Fruit fly (Drosophila melanogaster) whole organism, wandering third instar larva: ENCODE results near the gene cup.

Experiments
- Abd-B ChIP-seq: fragments of >200 bp; optimal IDR thresholded peaks from 2 replicates; lab custom pipeline; 2017; ENCODE audit warnings: missing biosample characterization, missing genetic modification characterization
- CrebA ChIP-seq: fragments of 200-800 bp; sonication (Bioruptor generic); optimal IDR thresholded peaks from 2 replicates; lab custom pipeline; 2016; ENCODE audit warnings: missing biosample characterization, mild to moderate bottlenecking, missing genetic modification characterization, borderline replicate concordance
- Dif ChIP-seq: fragments of 200-275, 200-300 bp; sonication (Bioruptor generic); optimal IDR thresholded peaks from 2 replicates; lab custom pipeline; 2018; ENCODE audit warnings: missing biosample characterization, missing genetic modification characterization; ENCODE audit not compliant: partially characterized antibody
- GATAd ChIP-seq: sonication (Bioruptor generic); optimal IDR thresholded peaks from 2 replicates; lab custom pipeline; 2016; ENCODE audit warnings: missing biosample characterization, missing genetic modification characterization
- HLH106 ChIP-seq: fragments of 200-800 bp; optimal IDR thresholded peaks from 3 replicates; lab custom pipeline; 2019; ENCODE audit warnings: missing biosample characterization, mild to moderate bottlenecking, missing genetic modification characterization, moderate library complexity
- Hnf4 ChIP-seq: fragments of 200-800 bp; sonication (Bioruptor generic); optimal IDR thresholded peaks from 2 replicates; lab custom pipeline; 2016; ENCODE audit warnings: missing biosample characterization, mild to moderate bottlenecking, missing genetic modification characterization
- Hr78 ChIP-seq: fragments of >200 bp; optimal IDR thresholded peaks from 2 replicates; lab custom pipeline; 2017; ENCODE audit warnings: missing biosample characterization, missing genetic modification characterization
- Hr83 ChIP-seq: fragments of 200-300 bp; sonication (Bioruptor generic); optimal IDR thresholded peaks from 2 replicates; lab custom pipeline; 2016; ENCODE audit warnings: missing biosample characterization, mild to moderate bottlenecking, missing genetic modification characterization, moderate library complexity; ENCODE audit not compliant: poor library complexity, severe bottlenecking
- Jra ChIP-seq: sonication (Bioruptor generic); optimal IDR thresholded peaks from 2 replicates; lab custom pipeline; 2016; ENCODE audit warnings: missing biosample characterization, missing genetic modification characterization
- Myc ChIP-seq: fragments of >200 bp; optimal IDR thresholded peaks from 2 replicates; lab custom pipeline; 2017
- OdsH ChIP-seq: fragments of 200-800 bp; sonication (Bioruptor generic); optimal IDR thresholded peaks from 2 replicates; lab custom pipeline; 2016; ENCODE audit warnings: missing biosample characterization, mild to moderate bottlenecking, missing genetic modification characterization
- Rel ChIP-seq, 2 experiments: fragments of 200-800 bp; sonication (Bioruptor generic) in 1 of 2; optimal IDR thresholded peaks; 2 replicates in 1 of 2; 3 replicates in 1 of 2; lab custom pipeline; 2016 to 2019; ENCODE audit warnings: mild to moderate bottlenecking in 2 of 2, missing biosample characterization in 2 of 2, missing genetic modification characterization in 2 of 2, moderate library complexity in 1 of 2
- Sp1 ChIP-seq: fragments of 200-800 bp; sonication (Bioruptor generic); optimal IDR thresholded peaks from 3 replicates; lab custom pipeline; 2019; ENCODE audit warnings: missing biosample characterization, mild to moderate bottlenecking, missing genetic modification characterization, moderate library complexity
- Vsx2 ChIP-seq: fragments of 200-300, 225-300 bp; sonication (Bioruptor generic); optimal IDR thresholded peaks from 2 replicates; lab custom pipeline; 2018; ENCODE audit warnings: missing biosample characterization, missing genetic modification characterization; ENCODE audit not compliant: partially characterized antibody
- br ChIP-seq: fragments of 200-800 bp; sonication (Bioruptor generic); optimal IDR thresholded peaks from 2 replicates; lab custom pipeline; 2016; ENCODE audit warnings: missing biosample characterization, missing genetic modification characterization
- brk ChIP-seq: fragments of 200-800 bp; sonication (Bioruptor generic); optimal IDR thresholded peaks from 2 replicates; lab custom pipeline; 2016; ENCODE audit warnings: missing biosample characterization, mild to moderate bottlenecking, missing genetic modification characterization
- dsf ChIP-seq: sonication (Bioruptor generic); optimal IDR thresholded peaks from 2 replicates; lab custom pipeline; 2016; ENCODE audit warnings: missing biosample characterization, missing genetic modification characterization, borderline replicate concordance
- foxo ChIP-seq, 2 experiments: fragments of 200-800 bp; sonication (Bioruptor generic); optimal IDR thresholded peaks; 2 replicates in 1 of 2; 3 replicates in 1 of 2; lab custom pipeline; 2016 to 2017; ENCODE audit warnings: missing biosample characterization in 2 of 2, missing genetic modification characterization in 2 of 2
- h ChIP-seq: fragments of 200-800 bp; sonication (Bioruptor generic); optimal IDR thresholded peaks from 3 replicates; lab custom pipeline; 2016; ENCODE audit warnings: missing biosample characterization, mild to moderate bottlenecking, missing genetic modification characterization
- jim ChIP-seq: fragments of 175-275, 200-325 bp; sonication (Bioruptor generic); optimal IDR thresholded peaks from 2 replicates; lab custom pipeline; 2016; ENCODE audit warnings: missing biosample characterization, mild to moderate bottlenecking, missing genetic modification characterization
- lola ChIP-seq: fragments of >200 bp; optimal IDR thresholded peaks from 2 replicates; lab custom pipeline; 2017; ENCODE audit warnings: missing biosample characterization, missing genetic modification characterization
- psq ChIP-seq: fragments of 200-800 bp; sonication (Bioruptor generic); optimal IDR thresholded peaks from 3 replicates; lab custom pipeline; 2017; ENCODE audit warnings: missing biosample characterization, mild to moderate bottlenecking, missing genetic modification characterization, moderate library complexity
- rgr ChIP-seq: fragments of 200-800 bp; sonication (Bioruptor generic); optimal IDR thresholded peaks from 3 replicates; lab custom pipeline; 2016; ENCODE audit warnings: missing biosample characterization, mild to moderate bottlenecking, missing genetic modification characterization
- sage ChIP-seq: fragments of 200-800 bp; sonication (Bioruptor generic); optimal IDR thresholded peaks from 2 replicates; lab custom pipeline; 2016; ENCODE audit warnings: missing biosample characterization, mild to moderate bottlenecking, missing genetic modification characterization
- sv ChIP-seq: fragments of 200-800 bp; sonication (Bioruptor generic); optimal IDR thresholded peaks from 3 replicates; lab custom pipeline; 2016; ENCODE audit warnings: missing biosample characterization, missing genetic modification characterization
- tai ChIP-seq: sonication (Bioruptor generic); optimal IDR thresholded peaks from 2 replicates; lab custom pipeline; 2016; ENCODE audit warnings: missing biosample characterization, missing genetic modification characterization
- usp ChIP-seq: fragments of >200 bp; optimal IDR thresholded peaks from 2 replicates; lab custom pipeline; 2017; ENCODE audit warnings: missing biosample characterization, missing genetic modification characterization
- woc ChIP-seq: sonication (Bioruptor generic); optimal IDR thresholded peaks from 2 replicates; lab custom pipeline; 2016; ENCODE audit warnings: missing biosample characterization, mild to moderate bottlenecking, missing genetic modification characterization

cup gene

DNA sequence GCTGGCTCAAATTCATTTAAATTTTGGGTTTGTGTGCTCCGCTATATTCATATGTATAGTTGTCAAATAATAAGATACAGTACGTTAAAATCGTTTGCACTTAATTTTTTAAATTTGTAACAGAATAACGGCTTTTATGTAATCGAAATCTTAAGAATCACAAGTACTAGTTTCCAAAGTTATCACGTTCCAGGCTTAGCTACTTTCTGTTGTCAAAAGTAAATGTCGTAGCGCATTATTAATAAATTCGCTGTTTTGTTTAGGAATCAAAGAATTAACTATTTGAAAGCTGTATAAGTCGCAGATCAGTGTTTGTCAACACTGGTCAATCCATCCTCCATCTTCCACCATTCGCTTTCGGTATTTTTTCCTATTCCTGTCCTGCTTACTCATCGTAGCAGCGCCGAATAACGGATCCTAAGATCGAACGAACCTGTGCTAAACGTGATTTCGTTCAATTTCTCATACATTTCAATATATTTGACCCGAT, at the start of gene cup, which contains the start of the genes CG13771 and CG34310:
TSS of gene cup (plus strand) at position 103 of the 490 bp plus-strand sequence.
TSS of gene CG13771 (minus strand) at position 51 of the 490 bp plus-strand sequence.
TSS of gene CG34310 (plus strand) at position 103 of the 490 bp plus-strand sequence.
- TF ChIP-seq jim (GFP tag; lab: Kevin White, UChicago) (no peak), psq (GFP tag; lab: Kevin White, UChicago) (peak; percentile 41)

- TF ChIP-seq brk (GFP tag; lab: Kevin White, UChicago) = no peak
- TF ChIP-seq Vsx2 (GFP tag; lab: Kevin White, UChicago) = no peak
- TF ChIP-seq Hnf4 (GFP tag; lab: Kevin White, UChicago) = no peak
- no peak for TF ChIP-seq foxo (GFP tag; optimal IDR thresholded peaks at IDR 0.05; lab: Kevin White, UChicago)
- no peak for TF ChIP-seq HLH106 (tag; lab: Kevin White, UChicago)
- TF ChIP-seq usp (GFP tag; lab: Kevin White, UChicago) = no peak
- no peak for TF ChIP-seq psq (GFP tag; lab: Kevin White, UChicago)
- no peak for TF ChIP-seq Dif (GFP tag; lab: Kevin White, UChicago)
- TF ChIP-seq h (GFP tag; lab: Kevin White, UChicago) = peak; percentile 2
- no peak for TF ChIP-seq sv
- TF ChIP-seq Rel (GFP tag; optimal IDR thresholded peaks at IDR 0.05; lab: Kevin White, UChicago) = no peak
- TF ChIP-seq Rel (tag; optimal IDR thresholded peaks at IDR 0.05; lab: Kevin White, UChicago) = peak; percentile 82
- TF ChIP-seq CrebA (GFP tag; lab: Kevin White, UChicago) = no peak
These were observed 49.1 kb upstream of the cup start for dm6 chr2L:6614229-6614935.

dm6 chr2L:6621600-6621999, 41.9 kb upstream of the cup start, which contains the start of gene DIP-iota:
TSS of gene DIP-iota (minus strand) at chr2L:6621700.
- TF ChIP-seq Hr78 (GFP tag; lab: Kevin White, UChicago) (no peak), brk (GFP tag; lab: Kevin White, UChicago) (no peak), GATAd (GFP tag; lab: Kevin White, UChicago) (no peak), sage (GFP tag; lab: Kevin White, UChicago) (no peak), jim (GFP tag; lab: Kevin White, UChicago) (no peak), tai (GFP tag; lab: Kevin White, UChicago) (no peak), OdsH (GFP tag; lab: Kevin White, UChicago) (no peak), br (no peak), psq (GFP tag; lab: Kevin White, UChicago) (no peak), woc (GFP tag; lab: Kevin White, UChicago) (no peak), Hr83 (GFP tag; lab: Kevin White, UChicago) (no peak), rgr (GFP tag; lab: Kevin White, UChicago) (no peak), dsf (no peak), Abd-B (GFP tag; lab: Kevin White, UChicago) (no peak), foxo (GFP tag; optimal IDR thresholded peaks at IDR 0.05; lab: Kevin White, UChicago) (no peak), lola (GFP tag; lab: Kevin White, UChicago) (no peak)

DNA sequence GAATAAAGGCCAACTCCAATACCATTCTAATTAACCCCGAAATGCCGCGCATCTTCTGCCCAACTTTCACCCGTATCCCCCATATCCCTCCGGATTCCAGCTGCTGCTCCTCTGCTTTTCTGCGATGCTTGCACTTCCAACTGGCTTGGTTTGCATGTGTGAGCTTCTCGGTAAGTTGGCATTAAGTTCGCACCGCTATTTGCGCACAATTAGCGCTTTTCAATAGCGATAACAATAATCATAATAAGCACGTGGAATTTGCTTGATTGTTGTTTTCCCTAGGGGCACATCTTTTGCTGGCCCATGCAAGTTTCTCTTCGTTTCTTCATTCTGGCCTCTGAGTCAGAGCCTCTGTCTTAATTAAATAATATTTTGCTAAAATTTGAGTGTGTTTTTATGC, 41.4 kb upstream of the cup start:
- no peak for TF ChIP-seq HLH106 (tag; lab: Kevin White, UChicago)
- no peak for TF ChIP-seq Jra (GFP tag; lab: Kevin White, UChicago)
- TF ChIP-seq sage (GFP tag; lab: Kevin White, UChicago) = no peak
- TF ChIP-seq Sp1 (GFP tag; lab: Kevin White, UChicago) = no peak
- TF ChIP-seq Dif (GFP tag; lab: Kevin White, UChicago) = no peak
- TF ChIP-seq Vsx2 (GFP tag; lab: Kevin White, UChicago) = no peak
- TF ChIP-seq Hr83 (GFP tag; lab: Kevin White, UChicago) = no peak
- TF ChIP-seq CrebA (GFP tag; lab: Kevin White, UChicago) = no peak

dm6 chr2L:6622642-6623162, 40.8 kb upstream of the cup start, which contains the start of gene CG34345:
TSS of gene CG34345 (plus strand) at chr2L:6623112.
- peak; percentile 55 for TF ChIP-seq Myc
- TF ChIP-seq usp (GFP tag; lab: Kevin White, UChicago) = no peak
- TF ChIP-seq, all 38 proteins: peak for 1
